Fruit fly (Drosophila melanogaster) whole organism, embryonic: ENCODE results near the gene CG9926.

Experiments
- CG11696 ChIP-seq: fragments of 200-800 bp; sonication (Bioruptor generic); IDR thresholded peaks from 2 replicates; pipeline ENCODE4 v1.3.6; 2022; ENCODE audit warnings: missing biosample characterization, missing genetic modification characterization
- CG12155 ChIP-seq: fragments of 200-800 bp; sonication (Bioruptor generic); optimal IDR thresholded peaks from 3 replicates; lab custom pipeline; 2016; ENCODE audit warnings: missing biosample characterization, missing genetic modification characterization
- CG13624 ChIP-seq: fragments of 200-800 bp; sonication (Bioruptor generic); optimal IDR thresholded peaks from 2 replicates; lab custom pipeline; 2016; ENCODE audit warnings: missing biosample characterization, missing genetic modification characterization
- CG14050 ChIP-seq: fragments of 200-800 bp; sonication (Bioruptor generic); IDR thresholded peaks from 3 replicates; pipeline ENCODE4 v1.3.6; 2022; ENCODE audit warnings: missing biosample characterization, missing genetic modification characterization
- CG14667 ChIP-seq: fragments of 200-800 bp; sonication (Bioruptor generic); IDR thresholded peaks from 2 replicates; pipeline ENCODE4 v1.3.6; 2022; ENCODE audit warnings: missing biosample characterization, missing genetic modification characterization
- CG15479 ChIP-seq: fragments of 200-800 bp; sonication (Bioruptor generic); optimal IDR thresholded peaks from 3 replicates; lab custom pipeline; 2019; ENCODE audit warnings: missing biosample characterization, mild to moderate bottlenecking, missing genetic modification characterization, moderate library complexity
- CG17612 ChIP-seq: fragments of 200-800 bp; sonication (Bioruptor generic); IDR thresholded peaks from 2 replicates; pipeline ENCODE4 v1.3.6; 2022; ENCODE audit warnings: missing biosample characterization, missing genetic modification characterization
- CG18764 ChIP-seq: fragments of 200-800 bp; sonication (Bioruptor generic); optimal IDR thresholded peaks from 3 replicates; lab custom pipeline; 2016; ENCODE audit warnings: missing biosample characterization, missing genetic modification characterization
- CG2199 ChIP-seq: fragments of 200-800 bp; sonication (Bioruptor generic); IDR thresholded peaks from 3 replicates; pipeline ENCODE4 v1.3.6; 2022; ENCODE audit warnings: missing biosample characterization, missing genetic modification characterization
- CG34376 ChIP-seq: fragments of 200-800 bp; sonication (Bioruptor generic); optimal IDR thresholded peaks from 2 replicates; lab custom pipeline; 2018; ENCODE audit warnings: missing biosample characterization, mild to moderate bottlenecking, missing genetic modification characterization
- CG3726 ChIP-seq: fragments of 200-800 bp; sonication (Bioruptor generic); IDR thresholded peaks from 3 replicates; pipeline ENCODE4, ENCODE4 v1.3.6; 2022; ENCODE audit warnings: missing biosample characterization, missing genetic modification characterization
- CG6689 ChIP-seq: fragments of 200-800 bp; sonication (Bioruptor generic); IDR thresholded peaks from 2 replicates; pipeline ENCODE4 v1.3.6; 2022; ENCODE audit warnings: missing biosample characterization, missing genetic modification characterization
- CG8281 ChIP-seq: fragments of 200-800 bp; sonication (Bioruptor generic); optimal IDR thresholded peaks from 2 replicates; lab custom pipeline; 2018; ENCODE audit warnings: missing biosample characterization, mild to moderate bottlenecking, missing genetic modification characterization, moderate library complexity
- CG8388 ChIP-seq: fragments of 200-800 bp; sonication (Bioruptor generic); optimal IDR thresholded peaks from 2 replicates; lab custom pipeline; 2019; ENCODE audit warnings: missing biosample characterization, mild to moderate bottlenecking, missing genetic modification characterization, moderate library complexity
- CG9437 ChIP-seq: fragments of 200-800 bp; sonication (Bioruptor generic); optimal IDR thresholded peaks from 2 replicates; lab custom pipeline; 2018; ENCODE audit warnings: missing biosample characterization, mild to moderate bottlenecking, missing genetic modification characterization
- Chrac-16 ChIP-seq: fragments of 200-800 bp; sonication (Bioruptor generic); optimal IDR thresholded peaks from 3 replicates; lab custom pipeline; 2016; ENCODE audit warnings: missing biosample characterization, missing genetic modification characterization
- D19A ChIP-seq: fragments of 200-800 bp; optimal IDR thresholded peaks from 3 replicates; lab custom pipeline; 2019; ENCODE audit warnings: missing biosample characterization, mild to moderate bottlenecking, missing genetic modification characterization, moderate library complexity
- Deaf1 ChIP-seq: fragments of 200-800 bp; optimal IDR thresholded peaks from 3 replicates; lab custom pipeline; 2019; ENCODE audit warnings: missing biosample characterization, mild to moderate bottlenecking, missing genetic modification characterization, moderate library complexity
- Dip3 ChIP-seq: fragments of 200-800 bp; sonication (Bioruptor generic); optimal IDR thresholded peaks from 3 replicates; lab custom pipeline; 2016; ENCODE audit warnings: missing biosample characterization, missing genetic modification characterization
- ERR ChIP-seq: fragments of 200-800 bp; sonication (Bioruptor generic); optimal IDR thresholded peaks from 2 replicates; lab custom pipeline; 2016; ENCODE audit warnings: missing biosample characterization, missing genetic modification characterization
- Ets65A ChIP-seq: fragments of 200-800 bp; sonication (Bioruptor generic); peaks from one replicate; lab custom pipeline; 2016; ENCODE audit warnings: missing biosample characterization, missing genetic modification characterization
- Fer3 ChIP-seq: fragments of 200-800 bp; sonication (Bioruptor generic); optimal IDR thresholded peaks from 2 replicates; lab custom pipeline; 2018; ENCODE audit warnings: missing biosample characterization, mild to moderate bottlenecking, missing genetic modification characterization, moderate library complexity
- Hr39 ChIP-seq: fragments of >200 bp; optimal IDR thresholded peaks from 2 replicates; lab custom pipeline; 2017
- Lim3 ChIP-seq: fragments of 200-800 bp; sonication (Bioruptor generic); IDR thresholded peaks from 2 replicates; pipeline ENCODE4 v1.3.6; 2022; ENCODE audit warnings: missing biosample characterization, missing genetic modification characterization
- Med ChIP-seq: fragments of 200-800 bp; sonication (Bioruptor generic); peaks from one replicate; lab custom pipeline; 2016; ENCODE audit warnings: missing biosample characterization, missing genetic modification characterization, mild to moderate bottlenecking, inconsistent platforms, moderate library complexity
- Opbp ChIP-seq: fragments of 200-800 bp; sonication (Bioruptor generic); IDR thresholded peaks from 3 replicates; pipeline ENCODE4 v1.3.6; 2022; ENCODE audit warnings: missing biosample characterization, missing genetic modification characterization; ENCODE audit not compliant: partially characterized antibody
- Sin3A ChIP-seq: fragments of >200 bp; optimal IDR thresholded peaks from 2 replicates; lab custom pipeline; 2018
- Six4 ChIP-seq: fragments of 200-800 bp; sonication (Bioruptor generic); optimal IDR thresholded peaks from 2 replicates; lab custom pipeline; 2016; ENCODE audit warnings: missing biosample characterization, missing genetic modification characterization
- Ssrp ChIP-seq: fragments of 200-800 bp; sonication (Bioruptor generic); optimal IDR thresholded peaks from 2 replicates; lab custom pipeline; 2018; ENCODE audit warnings: missing biosample characterization, mild to moderate bottlenecking, missing genetic modification characterization, moderate library complexity
- YL-1 ChIP-seq: fragments of 200-800 bp; sonication (Bioruptor generic); optimal IDR thresholded peaks from 3 replicates; lab custom pipeline; 2017; ENCODE audit warnings: missing biosample characterization, mild to moderate bottlenecking, missing genetic modification characterization
- amos ChIP-seq: fragments of 200-800 bp; sonication (Bioruptor generic); IDR thresholded peaks from 2 replicates; pipeline ENCODE4 v1.3.6; 2022; ENCODE audit warnings: missing biosample characterization, missing genetic modification characterization; ENCODE audit not compliant: partially characterized antibody
- cas ChIP-seq: fragments of 200-800 bp; sonication (Bioruptor generic); IDR thresholded peaks from 2 replicates; pipeline ENCODE4 v1.3.6; 2022; ENCODE audit warnings: missing biosample characterization, missing genetic modification characterization
- cg ChIP-seq: fragments of 200-800 bp; sonication (Bioruptor generic); optimal IDR thresholded peaks from 3 replicates; lab custom pipeline; 2019; ENCODE audit warnings: missing biosample characterization, mild to moderate bottlenecking, missing genetic modification characterization, moderate library complexity
- chm ChIP-seq: fragments of 200-800 bp; sonication (Bioruptor generic); IDR thresholded peaks from 2 replicates; pipeline ENCODE4 v1.3.6; 2022; ENCODE audit warnings: missing biosample characterization, missing genetic modification characterization
- corto ChIP-seq: fragments of 200-800 bp; sonication (Bioruptor generic); optimal IDR thresholded peaks from 2 replicates; lab custom pipeline; 2016; ENCODE audit warnings: missing biosample characterization, mild to moderate bottlenecking, missing genetic modification characterization, moderate library complexity
- gfzf ChIP-seq: fragments of 200-800 bp; sonication (Bioruptor generic); optimal IDR thresholded peaks from 2 replicates; lab custom pipeline; 2016; ENCODE audit warnings: missing biosample characterization, mild to moderate bottlenecking, missing genetic modification characterization, moderate library complexity
- ken ChIP-seq: fragments of 200-800 bp; sonication (Bioruptor generic); IDR thresholded peaks from 3 replicates; pipeline ENCODE4 v1.3.6; 2022; ENCODE audit warnings: missing biosample characterization, missing genetic modification characterization
- mam ChIP-seq: fragments of 200-800 bp; sonication (Bioruptor generic); optimal IDR thresholded peaks from 3 replicates; lab custom pipeline; 2016; ENCODE audit warnings: missing biosample characterization, missing genetic modification characterization
- odd ChIP-seq: fragments of 200-800 bp; sonication (Bioruptor generic); optimal IDR thresholded peaks from 2 replicates; lab custom pipeline; 2017; ENCODE audit warnings: missing biosample characterization, mild to moderate bottlenecking, missing genetic modification characterization
- pita ChIP-seq: fragments of 200-800 bp; sonication (Bioruptor generic); optimal IDR thresholded peaks from 2 replicates; lab custom pipeline; 2017; ENCODE audit warnings: missing biosample characterization, mild to moderate bottlenecking, missing genetic modification characterization
- prd ChIP-seq, 3 experiments: fragments of >200 bp in 2 of 3; fragments of 200-800 bp in 1 of 3; sonication (Bioruptor generic) in 1 of 3; optimal IDR thresholded peaks in 2 of 3; IDR thresholded peaks in 1 of 3; 2 replicates in 2 of 3; 3 replicates in 1 of 3; pipeline versions ENCODE4 v1.3.6 to Lab custom; 2017 to 2022; ENCODE audit warnings: missing biosample characterization in 1 of 3, missing genetic modification characterization in 1 of 3
- pros ChIP-seq: fragments of 200-800 bp; sonication (Bioruptor generic); optimal IDR thresholded peaks from 3 replicates; lab custom pipeline; 2019; ENCODE audit warnings: missing biosample characterization, mild to moderate bottlenecking, missing genetic modification characterization, moderate library complexity
- ro ChIP-seq: fragments of 200-800 bp; sonication (Bioruptor generic); IDR thresholded peaks from 2 replicates; pipeline ENCODE4 v1.3.6; 2022; ENCODE audit warnings: missing biosample characterization, missing genetic modification characterization
- sc ChIP-seq, 3 experiments: fragments of >200 bp in 2 of 3; fragments of 200-800 bp in 1 of 3; sonication (Bioruptor generic) in 1 of 3; optimal IDR thresholded peaks; 2 replicates in 2 of 3; 3 replicates in 1 of 3; lab custom pipeline; 2017; ENCODE audit warnings: mild to moderate bottlenecking in 1 of 3, missing biosample characterization in 1 of 3, missing genetic modification characterization in 1 of 3, missing genetic modification reagents in 1 of 3
- schlank ChIP-seq: fragments of 200-800 bp; sonication (Bioruptor generic); optimal IDR thresholded peaks from 2 replicates; lab custom pipeline; 2018; ENCODE audit warnings: missing biosample characterization, mild to moderate bottlenecking, missing genetic modification characterization
- seq ChIP-seq: fragments of 200-800 bp; sonication (Bioruptor generic); IDR thresholded peaks from 2 replicates; pipeline ENCODE4 v1.3.6; 2022; ENCODE audit warnings: missing biosample characterization, missing genetic modification characterization
- so ChIP-seq: fragments of 200-800 bp; sonication (Bioruptor generic); IDR thresholded peaks from 3 replicates; pipeline ENCODE4 v1.3.6; 2022; ENCODE audit warnings: missing biosample characterization, missing genetic modification characterization
- ssp ChIP-seq: fragments of 200-800 bp; sonication (Bioruptor generic); IDR thresholded peaks from 2 replicates; pipeline ENCODE4 v1.3.6; 2022; ENCODE audit warnings: missing biosample characterization, missing genetic modification characterization
- tll ChIP-seq, 2 experiments: fragments of 200-800 bp in 1 of 2; fragments of >200 bp in 1 of 2; sonication (Bioruptor generic) in 1 of 2; optimal IDR thresholded peaks; 2 replicates each; lab custom pipeline; 2017 to 2019; ENCODE audit warnings: missing biosample characterization in 2 of 2, missing genetic modification characterization in 2 of 2, mild to moderate bottlenecking in 1 of 2, moderate library complexity in 1 of 2
- unc-4 ChIP-seq: fragments of 200-800 bp; sonication (Bioruptor generic); IDR thresholded peaks from 2 replicates; pipeline ENCODE4 v1.3.6; 2022; ENCODE audit warnings: missing biosample characterization, missing genetic modification characterization; ENCODE audit not compliant: partially characterized antibody
- z ChIP-seq: fragments of 200-800 bp; sonication (Bioruptor generic); IDR thresholded peaks from 3 replicates; pipeline ENCODE4 v1.3.6; 2022; ENCODE audit warnings: missing biosample characterization, missing genetic modification characterization
- zfh1 ChIP-seq: fragments of 200-800 bp; sonication (Bioruptor generic); IDR thresholded peaks from 3 replicates; pipeline ENCODE4 v1.3.6; 2022; ENCODE audit warnings: missing biosample characterization, missing genetic modification characterization

The CG9926 gene

DNA sequence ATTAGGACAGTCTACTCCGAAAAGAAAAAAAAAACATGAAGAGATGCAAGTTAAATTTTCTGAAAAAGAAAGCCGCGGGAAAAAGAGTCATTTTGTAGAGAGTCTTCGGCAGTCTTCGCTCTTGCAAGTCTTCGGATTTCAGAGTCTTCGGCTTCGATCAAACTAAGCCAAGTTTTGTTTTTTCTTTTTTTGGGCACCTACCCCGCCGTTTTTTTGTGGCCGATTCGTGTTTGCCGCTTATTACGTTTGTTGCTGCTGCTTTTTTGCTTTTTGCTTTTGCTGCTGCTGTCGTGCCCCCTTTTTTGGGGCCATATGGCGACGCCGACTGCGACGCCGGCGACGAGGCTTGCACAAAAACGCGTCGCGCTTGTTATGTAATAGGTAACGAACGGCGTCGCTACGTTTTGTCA, 41.2 kb upstream of the CG9926 start (continued):
- TF ChIP-seq odd (GFP tag; lab: Kevin White, UChicago), result no peak
- no peak for TF ChIP-seq CG9437 (GFP tag; lab: Kevin White, UChicago)
- no peak for TF ChIP-seq CG6689 (GFP tag; lab: Robert Waterston, UW)
- no peak for TF ChIP-seq CG8281
- TF ChIP-seq schlank (tag; lab: Kevin White, UChicago), result no peak
- no peak for TF ChIP-seq ssp (GFP tag; lab: Robert Waterston, UW)
- no peak for TF ChIP-seq gfzf (GFP tag; lab: Kevin White, UChicago)
- no peak for TF ChIP-seq CG15479
- TF ChIP-seq amos (GFP tag; lab: Robert Waterston, UW), result no peak
- no peak for TF ChIP-seq unc-4 (GFP tag; lab: Robert Waterston, UW)
- TF ChIP-seq pros (GFP tag; lab: Kevin White, UChicago), result peak; percentile 93
- TF ChIP-seq CG12155 (GFP tag; lab: Kevin White, UChicago), result no peak
- no peak for TF ChIP-seq Hr39 (lab: Kevin White, UChicago)
- peak; percentile 52 for TF ChIP-seq Deaf1 (tag; lab: Kevin White, UChicago)
- TF ChIP-seq mam, result no peak
- peak; percentile 19 for TF ChIP-seq Med (GFP tag; lab: Kevin White, UChicago)
- TF ChIP-seq CG34376, result no peak
- TF ChIP-seq CG17612 (GFP tag; lab: Robert Waterston, UW), result no peak
- no peak for TF ChIP-seq CG8388
- TF ChIP-seq YL-1 (GFP tag; lab: Kevin White, UChicago), result no peak
- TF ChIP-seq CG13624 (GFP tag; lab: Kevin White, UChicago), result no peak
- TF ChIP-seq ken (GFP tag; lab: Robert Waterston, UW), result no peak
- no peak for TF ChIP-seq cas (GFP tag; lab: Robert Waterston, UW)
- no peak for TF ChIP-seq CG11696 (GFP tag; lab: Robert Waterston, UW)
- no peak for TF ChIP-seq Ssrp
- no peak for TF ChIP-seq Chrac-16 (GFP tag; lab: Kevin White, UChicago)
- no peak for TF ChIP-seq CG14050 (GFP tag; lab: Robert Waterston, UW)
- no peak for TF ChIP-seq so (GFP tag; lab: Robert Waterston, UW)
- TF ChIP-seq CG14667, result no peak
- no peak for TF ChIP-seq Six4
- TF ChIP-seq corto, result no peak

DNA sequence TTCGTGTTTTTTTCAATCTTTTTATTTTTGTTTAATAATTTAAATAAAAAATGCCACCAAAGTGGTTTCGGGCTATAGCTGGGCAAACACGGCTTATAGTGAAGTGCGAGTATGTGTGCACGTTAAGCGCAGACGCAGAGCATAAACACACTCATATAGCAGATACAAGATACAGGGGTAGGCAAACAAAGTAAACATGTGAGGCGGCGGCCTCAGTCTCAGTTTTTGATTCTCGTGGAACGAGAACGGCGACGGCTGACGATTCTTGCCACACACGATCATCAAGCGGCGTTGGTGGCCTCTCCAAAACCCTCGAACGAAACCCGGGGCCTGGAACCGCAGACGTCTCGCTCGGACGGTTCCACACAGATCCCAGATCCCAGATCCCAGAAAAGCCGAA, 39.2 kb upstream of the CG9926 start:
- TF ChIP-seq D19A (tag; lab: Kevin White, UChicago) (peak; percentile 19), CG3726 (GFP tag; lab: Robert Waterston, UW) (no peak), Dip3 (GFP tag; lab: Kevin White, UChicago) (no peak), tll (GFP tag; optimal IDR thresholded peaks at IDR 0.05; lab: Kevin White, UChicago) (peak in 1 of 2 experiments; percentile 40), CG2199 (peak; percentile 83; the same call in 2 of the 3 replicates), Fer3 (tag; lab: Kevin White, UChicago) (no peak), seq (peak; percentile 28; the same call in 1 of the 2 replicates), Opbp (GFP tag; lab: Robert Waterston, UW) (peak; percentile 50; the same call in 1 of the 3 replicates), prd (optimal IDR thresholded peaks at IDR 0.05; lab: Kevin White, UChicago) (no peak), prd (GFP tag; IDR thresholded peaks at IDR 0.05; lab: Robert Waterston, UW) (0 out of 3 replicates have a peak, but pooled peaks have one; percentile 25), ERR (GFP tag; lab: Kevin White, UChicago) (no peak), ro (GFP tag; lab: Robert Waterston, UW) (no peak), Lim3 (GFP tag; lab: Robert Waterston, UW) (no peak), CG18764 (GFP tag; lab: Kevin White, UChicago) (no peak), cg (GFP tag; lab: Kevin White, UChicago) (peak; percentile 4), z (GFP tag; lab: Robert Waterston, UW) (peak; percentile 34; the same call in 1 of the 3 replicates), zfh1 (GFP tag; lab: Robert Waterston, UW) (0 out of 3 replicates have a peak, but pooled peaks have one; percentile 36), sc (optimal IDR thresholded peaks at IDR 0.05; lab: Kevin White, UChicago) (no peak), sc (GFP tag; optimal IDR thresholded peaks at IDR 0.05; lab: Kevin White, UChicago) (peak; percentile 5), Ets65A (GFP tag; lab: Kevin White, UChicago) (peak; percentile 18), pita (GFP tag; lab: Kevin White, UChicago) (no peak), chm (GFP tag; lab: Robert Waterston, UW) (0 out of 2 replicates have a peak, but pooled peaks have one; percentile 41), Sin3A (lab: Kevin White, UChicago) (no peak)
